Worm (Caenorhabditis elegans): ENCODE data around the gene orc-5.

ce11 chrIV:10769353-10769752 is 35.0 kb upstream of the orc-5 start, which contains the start of gene T25B9.9:
- no peak for TF ChIP-seq lsy-2 (tag; optimal IDR thresholded peaks at IDR 0.05)
- TF ChIP-seq blmp-1 (tag; optimal IDR thresholded peaks at IDR 0.05) = no peak
- TF ChIP-seq pha-4 (tag; optimal IDR thresholded peaks at IDR 0.05) = no peak
- no peak for TF ChIP-seq elt-1 (tag; optimal IDR thresholded peaks at IDR 0.05; ENCODE audit: borderline replicate concordance, insufficient read depth)
- no peak for TF ChIP-seq ceh-83 (GFP tag; optimal IDR thresholded peaks at IDR 0.05)
- no peak for TF ChIP-seq zip-8 (tag; optimal IDR thresholded peaks at IDR 0.05)
- no peak for TF ChIP-seq sem-2 (GFP tag; optimal IDR thresholded peaks at IDR 0.05)
- TF ChIP-seq flh-1 (GFP tag; optimal IDR thresholded peaks at IDR 0.05) = no peak
- no peak for TF ChIP-seq bed-3 (GFP tag; optimal IDR thresholded peaks at IDR 0.05)
- TF ChIP-seq nhr-28 (tag; optimal IDR thresholded peaks at IDR 0.05) = no peak
- no peak for TF ChIP-seq sptf-1 (tag; optimal IDR thresholded peaks at IDR 0.05)

Measured in whole organism, mixed stage, embryonic.